Worm (Caenorhabditis elegans): Measurements from ENCODE around the gene K08E4.7.

The K08E4.7 gene

DNA sequence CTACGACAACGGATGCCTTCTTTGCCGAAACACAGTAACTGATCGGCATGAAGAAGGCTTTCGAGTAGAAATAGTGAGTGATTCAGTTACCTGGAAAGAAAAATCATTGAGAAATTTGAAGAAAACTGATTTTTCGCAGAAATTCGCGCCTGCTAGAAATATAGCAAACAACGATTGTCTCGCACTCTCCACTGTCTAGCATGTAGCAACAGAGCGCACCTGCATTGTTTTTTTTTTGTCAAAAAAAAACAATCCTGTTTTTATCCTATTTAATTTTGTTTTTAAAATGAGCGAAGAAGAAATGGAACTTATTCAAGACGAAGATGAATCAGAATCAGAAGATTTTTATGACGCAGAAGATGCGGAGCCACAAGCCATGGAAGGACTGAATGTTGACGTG lies 45.5 kb downstream of the K08E4.7 start, which contains the start of the genes ddb-1 and M18.6 (continued):
- TF ChIP-seq flh-1 (GFP tag; optimal IDR thresholded peaks at IDR 0.05) (no peak), ceh-39 (tag; optimal IDR thresholded peaks at IDR 0.05) (no peak), ceh-43 (GFP tag; optimal IDR thresholded peaks at IDR 0.05) (no peak), M03D4.4 (tag; optimal IDR thresholded peaks at IDR 0.05) (no peak), nhr-76 (tag; optimal IDR thresholded peaks at IDR 0.05) (no peak), nhr-28 (tag; optimal IDR thresholded peaks at IDR 0.05) (no peak), ham-2 (GFP tag; optimal IDR thresholded peaks at IDR 0.05) (peak; percentile 18)

- peak; percentile 43 for TF ChIP-seq mep-1 (tag; optimal IDR thresholded peaks at IDR 0.05)
- peak; percentile 49 for TF ChIP-seq ceh-39 (tag; optimal IDR thresholded peaks at IDR 0.05)
- TF ChIP-seq lin-32 (GFP tag; optimal IDR thresholded peaks at IDR 0.05) = no peak
- TF ChIP-seq unc-120 (tag; optimal IDR thresholded peaks at IDR 0.05; ENCODE audit: poor library complexity, severe bottlenecking) = peak; percentile 57
- TF ChIP-seq nhr-12 (tag; optimal IDR thresholded peaks at IDR 0.05) = no peak
- peak; percentile 53 for TF ChIP-seq ces-1 (GFP tag; optimal IDR thresholded peaks at IDR 0.05)
Observed at ce11 chrIV:12122874-12123664, 47.5 kb downstream of the K08E4.7 start, which contains the start of gene aly-3. TSS of gene aly-3 (plus strand) at chrIV:12123282.

- TF ChIP-seq nhr-76 (tag; optimal IDR thresholded peaks at IDR 0.05) = no peak
- TF ChIP-seq ceh-39 (tag; optimal IDR thresholded peaks at IDR 0.05) = no peak
- no peak for TF ChIP-seq ztf-11 (tag; optimal IDR thresholded peaks at IDR 0.05)
- no peak for TF ChIP-seq mab-5 (tag; optimal IDR thresholded peaks at IDR 0.05)
- TF ChIP-seq hlh-1 (tag; optimal IDR thresholded peaks at IDR 0.05) = no peak
- no peak for TF ChIP-seq mls-2 (tag; optimal IDR thresholded peaks at IDR 0.05)
- TF ChIP-seq nhr-237 (tag; optimal IDR thresholded peaks at IDR 0.05) = no peak
- no peak for TF ChIP-seq ham-2 (GFP tag; optimal IDR thresholded peaks at IDR 0.05)
- TF ChIP-seq zip-8 (tag; optimal IDR thresholded peaks at IDR 0.05) = no peak
- no peak for TF ChIP-seq unc-120 (tag; optimal IDR thresholded peaks at IDR 0.05; ENCODE audit: poor library complexity, severe bottlenecking)
- no peak for TF ChIP-seq ceh-43 (GFP tag; optimal IDR thresholded peaks at IDR 0.05)
- no peak for TF ChIP-seq unc-62 (GFP tag; optimal IDR thresholded peaks at IDR 0.05)
- TF ChIP-seq sptf-1 (tag; optimal IDR thresholded peaks at IDR 0.05) = no peak
- TF ChIP-seq nhr-12 (tag; optimal IDR thresholded peaks at IDR 0.05) = no peak
- TF ChIP-seq lsy-2 (tag; optimal IDR thresholded peaks at IDR 0.05) = no peak
- no peak for TF ChIP-seq cnd-1 (tag; optimal IDR thresholded peaks at IDR 0.05)
- no peak for TF ChIP-seq mep-1 (tag; optimal IDR thresholded peaks at IDR 0.05)
- TF ChIP-seq tbx-8 (GFP tag; optimal IDR thresholded peaks at IDR 0.05) = no peak
- TF ChIP-seq bed-3 (GFP tag; optimal IDR thresholded peaks at IDR 0.05) = no peak
Observed at ce11 chrIV:12124314-12125084, 48.9 kb downstream of the K08E4.7 start, which contains the start of gene dhhc-6. TSS of gene dhhc-6 (plus strand) at chrIV:12124952.
